Worm (Caenorhabditis elegans) whole organism, young adult: ENCODE results near the gene ttbk-8.1.
"Not testable (repeated sequence)": the region's sequence is repeated elsewhere in the genome, so short reads cannot be mapped to it uniquely, and the experiment has no call there.

Experiments used
- ama-1 ChIP-seq, 3 experiments: fragments of 150-350 bp in 1 of 3; sonication (generic microtip) in 2 of 3; optimal IDR thresholded peaks; 2 replicates each; lab custom pipeline; 2014 to 2018; ENCODE audit warnings: missing biosample characterization in 2 of 3, missing genetic modification characterization in 2 of 3, missing genetic modification reagents in 2 of 3
- him-1 ChIP-seq: sonication (generic microtip); optimal IDR thresholded peaks from 2 replicates; lab custom pipeline; 2016; ENCODE audit warnings: missing genotype, missing genetic modification reagents, missing genetic modification characterization, missing compliant biosample characterization
- hlh-12 ChIP-seq: sonication (generic microtip); optimal IDR thresholded peaks from 2 replicates; lab custom pipeline; 2016; ENCODE audit warnings: missing genetic modification characterization, missing compliant biosample characterization

- TF ChIP-seq him-1 (tag; lab: Kevin White, UChicago); hlh-12; ama-1 (optimal IDR thresholded peaks at IDR 0.05; lab: Kevin White, UChicago); ama-1 (GFP tag; optimal IDR thresholded peaks at IDR 0.05; lab: Kevin White, UChicago): not testable (repeated sequence)
Measured at ce11 chrIV:13443543-13443942, 28.6 kb upstream of the ttbk-8.1 start.
